Worm (Caenorhabditis elegans) whole organism, L4 larva: ENCODE measurements around the gene ins-21.
A peak's percentile ranks its signal among the peaks of the same experiment; 100 is the strongest.

Experiments
- D1046.2 ChIP-seq: fragments of 200-800 bp; sonication (Bioruptor generic); IDR thresholded peaks from 2 replicates; pipeline ENCODE4 v1.3.6; 2022; ENCODE audit warnings: missing genetic modification characterization, missing compliant biosample characterization
- F37D6.2 ChIP-seq: sonication (generic microtip); optimal IDR thresholded peaks from 2 replicates; lab custom pipeline; 2016; ENCODE audit warnings: mild to moderate bottlenecking, missing genetic modification characterization, missing compliant biosample characterization
- T26A8.4 ChIP-seq: fragments of 200-800 bp; sonication (Bioruptor generic); IDR thresholded peaks from 2 replicates; pipeline ENCODE4 v1.3.6; 2022; ENCODE audit warnings: missing genetic modification characterization, missing compliant biosample characterization
- Y5F2A.4 ChIP-seq: fragments of 200-800 bp; sonication (Bioruptor generic); optimal IDR thresholded peaks from 2 replicates; lab custom pipeline; 2018; ENCODE audit warnings: mild to moderate bottlenecking, missing genetic modification characterization, missing compliant biosample characterization
- Y75B8A.6 ChIP-seq: fragments of 200-800 bp; sonication (Bioruptor generic); IDR thresholded peaks from 2 replicates; pipeline ENCODE4 v1.3.6; 2022; ENCODE audit warnings: missing genetic modification reagents, missing genetic modification characterization, missing compliant biosample characterization
- ZK546.5 ChIP-seq, 2 experiments: sonication (generic microtip); optimal IDR thresholded peaks; 2 replicates each; lab custom pipeline; 2017; ENCODE audit warnings: missing biosample characterization in 2 of 2, missing genetic modification characterization in 2 of 2
- aly-2 ChIP-seq: sonication (generic microtip); optimal IDR thresholded peaks from 2 replicates; lab custom pipeline; 2018; ENCODE audit warnings: missing biosample characterization, missing genetic modification characterization
- ceh-20 ChIP-seq: fragments of 200-800 bp; sonication (Bioruptor generic); IDR thresholded peaks from 2 replicates; pipeline ENCODE4 v1.3.6; 2022; ENCODE audit warnings: missing genetic modification reagents, missing genetic modification characterization, missing compliant biosample characterization
- ceh-28 ChIP-seq: fragments of 150-350 bp; optimal IDR thresholded peaks from 2 replicates; lab custom pipeline; 2014; ENCODE audit warnings: missing biosample characterization, missing genetic modification reagents, missing genetic modification characterization
- ceh-62 ChIP-seq: sonication (generic microtip); optimal IDR thresholded peaks from 2 replicates; lab custom pipeline; 2017; ENCODE audit warnings: missing biosample characterization, missing genetic modification characterization
- ceh-82 ChIP-seq: sonication (generic microtip); optimal IDR thresholded peaks from 2 replicates; lab custom pipeline; 2017; ENCODE audit warnings: missing biosample characterization, missing genetic modification characterization
- cey-2 ChIP-seq: sonication (generic microtip); optimal IDR thresholded peaks from 3 replicates; lab custom pipeline; 2017; ENCODE audit warnings: missing genetic modification characterization, mild to moderate bottlenecking, missing compliant biosample characterization, antibody characterized with exemption, borderline replicate concordance; ENCODE audit not compliant: insufficient read depth
- dmd-6 ChIP-seq: fragments of 200-800 bp; sonication (Bioruptor generic); IDR thresholded peaks from 2 replicates; pipeline ENCODE4 v1.3.6; 2022; ENCODE audit warnings: missing genetic modification reagents, missing genetic modification characterization, missing compliant biosample characterization
- dmd-8 ChIP-seq: fragments of 200-800 bp; sonication (Bioruptor generic); IDR thresholded peaks from 2 replicates; pipeline ENCODE4 v1.3.6; 2022; ENCODE audit warnings: missing genetic modification characterization, missing compliant biosample characterization
- dpl-1 ChIP-seq: fragments of 150-350 bp; optimal IDR thresholded peaks from 2 replicates; lab custom pipeline; 2014; ENCODE audit warnings: missing biosample characterization, missing genetic modification reagents, missing genetic modification characterization
- dve-1 ChIP-seq: sonication (generic microtip); optimal IDR thresholded peaks from 2 replicates; lab custom pipeline; 2017; ENCODE audit warnings: antibody characterized with exemption, mild to moderate bottlenecking, missing genetic modification characterization, missing compliant biosample characterization; ENCODE audit not compliant: insufficient read depth
- egl-27 ChIP-seq: sonication (generic microtip); optimal IDR thresholded peaks from 3 replicates; lab custom pipeline; 2017; ENCODE audit warnings: missing biosample characterization, missing genetic modification reagents, missing genetic modification characterization
- egl-43 ChIP-seq: fragments of 200-800 bp; sonication (Bioruptor generic); IDR thresholded peaks from 2 replicates; pipeline ENCODE4 v1.3.6; 2022; ENCODE audit warnings: missing genetic modification reagents, missing genetic modification characterization, missing compliant biosample characterization
- hmg-1.1 ChIP-seq: fragments of 200-800 bp; sonication (Bioruptor generic); IDR thresholded peaks from 2 replicates; pipeline ENCODE4 v1.3.6; 2022; ENCODE audit warnings: missing genetic modification reagents, missing genetic modification characterization, missing compliant biosample characterization
- jun-1 ChIP-seq: fragments of 150-350 bp; optimal IDR thresholded peaks from 2 replicates; lab custom pipeline; 2014; ENCODE audit warnings: missing biosample characterization, missing genetic modification reagents, missing genetic modification characterization
- lin-29 ChIP-seq: fragments of 200-800 bp; sonication (Bioruptor generic); IDR thresholded peaks from 2 replicates; pipeline ENCODE4 v1.3.6; 2022; ENCODE audit warnings: missing genetic modification reagents, missing genetic modification characterization, missing compliant biosample characterization
- lin-38 ChIP-seq: fragments of 200-800 bp; sonication (Bioruptor generic); IDR thresholded peaks from 2 replicates; pipeline ENCODE4 v1.3.6; 2022; ENCODE audit warnings: missing genetic modification reagents, missing genetic modification characterization, missing compliant biosample characterization
- madf-9 ChIP-seq: fragments of 200-800 bp; sonication (Bioruptor generic); conservative IDR thresholded peaks from 2 replicates; pipeline ENCODE4 v1.3.6; 2022; ENCODE audit warnings: missing genetic modification reagents, missing genetic modification characterization, missing compliant biosample characterization
- mxl-2 ChIP-seq: fragments of 200-800 bp; sonication (Bioruptor generic); conservative IDR thresholded peaks from 2 replicates; pipeline ENCODE4 v1.3.6; 2022; ENCODE audit warnings: missing genetic modification reagents, missing genetic modification characterization, missing compliant biosample characterization
- nhr-102 ChIP-seq: sonication (generic microtip); optimal IDR thresholded peaks from 2 replicates; lab custom pipeline; 2016; ENCODE audit warnings: mild to moderate bottlenecking, missing genetic modification characterization, moderate library complexity, missing compliant biosample characterization
- nhr-25 ChIP-seq: sonication (generic microtip); optimal IDR thresholded peaks from 2 replicates; lab custom pipeline; 2017; ENCODE audit warnings: missing genetic modification characterization, mild to moderate bottlenecking, missing compliant biosample characterization, antibody characterized with exemption, moderate library complexity, borderline replicate concordance; ENCODE audit not compliant: insufficient read depth
- nhr-41 ChIP-seq: fragments of 200-800 bp; sonication (Bioruptor generic); IDR thresholded peaks from 2 replicates; pipeline ENCODE4 v1.3.6; 2022; ENCODE audit warnings: missing genetic modification reagents, missing genetic modification characterization, missing compliant biosample characterization
- nhr-77 ChIP-seq: fragments of 150-350 bp; optimal IDR thresholded peaks from 2 replicates; lab custom pipeline; 2014; ENCODE audit warnings: missing biosample characterization, missing genetic modification characterization
- pha-4 ChIP-seq, 2 experiments: fragments of 150-350 bp in 1 of 2; fragments of 200-800 bp in 1 of 2; sonication (Bioruptor generic) in 1 of 2; IDR thresholded peaks in 1 of 2; optimal IDR thresholded peaks in 1 of 2; 2 replicates each; pipeline versions ENCODE4 v1.3.6 to Lab custom; 2014 to 2022; ENCODE audit warnings: missing genetic modification characterization in 2 of 2, missing genetic modification reagents in 2 of 2, missing biosample characterization in 1 of 2, missing compliant biosample characterization in 1 of 2
- pqm-1 ChIP-seq: sonication (generic microtip); optimal IDR thresholded peaks from 2 replicates; lab custom pipeline; 2017; ENCODE audit warnings: missing biosample characterization, missing genetic modification characterization
- spr-1 ChIP-seq: sonication (generic microtip); optimal IDR thresholded peaks from 2 replicates; lab custom pipeline; 2016; ENCODE audit warnings: mild to moderate bottlenecking, missing genetic modification characterization, missing compliant biosample characterization
- spr-3 ChIP-seq: fragments of 200-800 bp; sonication (Bioruptor generic); optimal IDR thresholded peaks from 2 replicates; lab custom pipeline; 2018; ENCODE audit warnings: mild to moderate bottlenecking, missing genetic modification characterization, missing compliant biosample characterization
- unc-62 ChIP-seq, 3 experiments: fragments of 150-350 bp in 1 of 3; sonication (generic microtip); optimal IDR thresholded peaks in 2 of 3; peaks in 1 of 3; 1 replicate in 1 of 3; 2 replicates in 2 of 3; lab custom pipeline; 2014 to 2017; ENCODE audit warnings: missing biosample characterization in 3 of 3, missing genetic modification characterization in 3 of 3, missing genetic modification reagents in 3 of 3, missing genotype in 1 of 3
- vab-7 ChIP-seq: fragments of 200-800 bp; sonication (Bioruptor generic); IDR thresholded peaks from 2 replicates; pipeline ENCODE4 v1.3.6; 2022; ENCODE audit warnings: missing genetic modification reagents, missing genetic modification characterization, missing compliant biosample characterization
- zag-1 ChIP-seq: fragments of 150-350 bp; optimal IDR thresholded peaks from 2 replicates; lab custom pipeline; 2014; ENCODE audit warnings: missing biosample characterization, missing genetic modification characterization
- zfp-2 ChIP-seq: sonication (generic microtip); optimal IDR thresholded peaks from 2 replicates; lab custom pipeline; 2016; ENCODE audit warnings: mild to moderate bottlenecking, missing genetic modification characterization, missing compliant biosample characterization
- zfp-3 ChIP-seq: fragments of 200-800 bp; sonication (Bioruptor generic); conservative IDR thresholded peaks from 2 replicates; pipeline ENCODE4 v1.3.6; 2022; ENCODE audit warnings: missing genetic modification reagents, missing genetic modification characterization, missing compliant biosample characterization
- zip-2 ChIP-seq: fragments of 150-350 bp; optimal IDR thresholded peaks from 2 replicates; lab custom pipeline; 2014; ENCODE audit warnings: missing biosample characterization, missing genetic modification characterization
- ztf-11 ChIP-seq: fragments of 150-350 bp; optimal IDR thresholded peaks from 2 replicates; lab custom pipeline; 2014; ENCODE audit warnings: missing biosample characterization, missing genetic modification characterization
- ztf-7 ChIP-seq: fragments of 150-350 bp; optimal IDR thresholded peaks from 2 replicates; lab custom pipeline; 2014; ENCODE audit warnings: missing biosample characterization, missing genetic modification characterization

The ins-21 gene

ce11 chrIII:9988352-9988751, 35.2 kb upstream of the ins-21 start, which contains the start of gene C05B5.1:
C05B5.1 (minus strand) TSS chrIII:9988452.
- TF ChIP-seq pqm-1 (tag; lab: Kevin White, UChicago): no peak
- TF ChIP-seq nhr-102 (tag; lab: Kevin White, UChicago): no peak
- TF ChIP-seq F37D6.2 (tag; lab: Kevin White, UChicago): no peak
- no peak for TF ChIP-seq T26A8.4 (GFP tag; lab: Robert Waterston, UW)
- TF ChIP-seq zfp-3 (GFP tag; lab: Robert Waterston, UW): no peak
- TF ChIP-seq mxl-2 (GFP tag; lab: Robert Waterston, UW): no peak
- no peak for TF ChIP-seq nhr-41
- TF ChIP-seq dmd-8 (GFP tag; lab: Robert Waterston, UW): no peak
- no peak for TF ChIP-seq ceh-62 (tag; lab: Kevin White, UChicago)
- no peak for TF ChIP-seq ztf-7 (tag; lab: Kevin White, UChicago)
- no peak for TF ChIP-seq cey-2
- TF ChIP-seq spr-3 (GFP tag; lab: Kevin White, UChicago): no peak
- TF ChIP-seq lin-29 (GFP tag; lab: Robert Waterston, UW): no peak
- TF ChIP-seq zfp-2 (tag; lab: Kevin White, UChicago): no peak
- no peak for TF ChIP-seq ceh-82 (tag; lab: Kevin White, UChicago)
- TF ChIP-seq aly-2: no peak
- no peak for TF ChIP-seq spr-1
- no peak for TF ChIP-seq zip-2 (tag; lab: Kevin White, UChicago)
- TF ChIP-seq vab-7 (GFP tag; lab: Robert Waterston, UW): no peak
- TF ChIP-seq ceh-28: no peak

- TF ChIP-seq zfp-2 (tag; lab: Kevin White, UChicago) (no peak), spr-1 (no peak), ZK546.5 (tag; optimal IDR thresholded peaks at IDR 0.05; lab: Kevin White, UChicago) (no peak), nhr-102 (tag; lab: Kevin White, UChicago) (no peak), egl-27 (tag; lab: Kevin White, UChicago) (no peak), F37D6.2 (tag; lab: Kevin White, UChicago) (no peak), madf-9 (no peak), jun-1 (tag; lab: Kevin White, UChicago) (no peak), dmd-6 (GFP tag; lab: Robert Waterston, UW) (no peak), pha-4 (GFP tag; IDR thresholded peaks at IDR 0.05; lab: Robert Waterston, UW) (no peak), pha-4 (tag; optimal IDR thresholded peaks at IDR 0.05; lab: Kevin White, UChicago) (no peak), nhr-25 (tag; lab: Kevin White, UChicago) (no peak), D1046.2 (GFP tag; lab: Robert Waterston, UW) (no peak), ztf-11 (tag; lab: Kevin White, UChicago) (no peak), dpl-1 (GFP tag; lab: Kevin White, UChicago) (no peak), lin-38 (GFP tag; lab: Robert Waterston, UW) (no peak), zag-1 (no peak)
These were observed 32.2 kb upstream of the ins-21 start for ce11 chrIII:9991324-9991723.

DNA sequence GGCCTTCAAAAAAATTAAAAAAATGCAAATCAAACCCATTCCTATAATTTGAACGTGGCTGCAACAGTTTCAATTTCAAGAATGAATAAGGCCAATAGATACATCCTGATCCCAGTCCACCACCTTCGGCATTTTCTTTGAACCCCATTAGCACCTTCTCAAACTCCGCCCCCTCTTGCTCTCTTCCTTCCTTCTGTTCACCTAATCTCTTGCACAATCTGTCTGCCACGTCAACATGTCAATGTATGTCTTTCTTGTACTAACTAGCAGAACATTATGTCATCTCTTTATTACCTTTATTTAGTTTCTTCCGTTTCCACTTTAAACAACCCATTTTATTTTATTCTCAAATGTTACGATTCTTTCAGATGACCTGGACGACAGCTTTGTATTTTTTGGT, 30.0 kb upstream of the ins-21 start, which contains the start of gene C05B5.4:
Gene C05B5.4 (plus strand): TSS at position 351 of the 400 bp plus-strand sequence.
- TF ChIP-seq ceh-62 (tag; lab: Kevin White, UChicago): no peak
- TF ChIP-seq Y75B8A.6 (GFP tag; lab: Robert Waterston, UW): no peak
- TF ChIP-seq unc-62 (GFP tag; optimal IDR thresholded peaks at IDR 0.05 in 1 of 2; lab: Kevin White, UChicago): peak in 1 of 2 experiments; percentile 53
- no peak for TF ChIP-seq unc-62 (tag; optimal IDR thresholded peaks at IDR 0.05; lab: Kevin White, UChicago)

DNA sequence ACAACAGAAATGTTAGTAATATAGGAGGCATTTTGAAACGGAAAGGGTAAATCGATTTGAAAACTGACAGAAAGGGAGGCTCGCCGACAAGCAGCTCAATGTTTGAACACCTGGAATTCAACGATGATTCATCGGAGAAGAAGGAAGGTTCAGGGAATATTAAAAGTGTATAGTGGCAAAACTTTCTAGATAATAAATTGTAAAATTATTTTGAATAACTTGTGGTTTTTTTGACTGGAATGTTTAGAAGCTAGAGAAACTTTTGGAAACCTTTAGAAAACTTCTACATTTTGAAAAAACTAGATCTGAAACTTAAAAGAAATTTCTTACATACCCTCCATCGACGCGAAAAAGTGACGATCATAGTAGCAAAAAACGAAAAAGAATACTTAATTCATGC, 25.7 kb upstream of the ins-21 start, which contains the start of gene pqn-8:
Gene pqn-8 (minus strand): TSS at position 101 of the 400 bp plus-strand sequence.
- TF ChIP-seq ceh-20 (GFP tag; lab: Robert Waterston, UW) (no peak), dve-1 (no peak), hmg-1.1 (no peak), Y5F2A.4 (GFP tag; lab: Kevin White, UChicago) (no peak), egl-43 (GFP tag; lab: Robert Waterston, UW) (no peak), nhr-77 (tag; lab: Kevin White, UChicago) (no peak)
